Worm (Caenorhabditis elegans): ENCODE results near the gene K03H6.5.

The K03H6.5 gene

DNA sequence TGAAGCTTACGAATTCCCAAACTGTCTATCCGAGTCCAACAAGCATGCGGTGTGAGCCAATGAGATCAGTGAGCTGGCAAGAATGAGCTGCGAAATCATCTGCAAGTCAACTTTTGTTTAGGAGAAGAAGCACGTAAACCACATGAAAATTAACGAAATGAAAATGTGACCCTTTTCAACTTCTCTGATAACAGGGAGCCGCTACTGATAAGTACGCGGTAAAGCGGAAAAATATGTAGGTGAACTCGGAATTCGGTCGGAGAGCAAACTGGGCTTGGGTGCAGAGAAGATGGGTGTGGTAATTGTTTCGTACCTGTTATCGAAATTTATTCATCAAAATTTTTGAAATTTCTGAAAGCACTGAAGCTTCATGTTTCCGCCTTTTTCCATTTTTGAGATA lies 19.7 kb downstream of the K03H6.5 start, which contains the start of gene clec-172:
Gene clec-172, minus strand, starts transcription at position 101 of the 400 bp plus-strand sequence.
- TF ChIP-seq dmd-4 (tag; optimal IDR thresholded peaks at IDR 0.05; ENCODE audit: borderline replicate concordance) = no peak
- no peak for TF ChIP-seq C38D4.7 (GFP tag; optimal IDR thresholded peaks at IDR 0.05)
- no peak for TF ChIP-seq pag-3 (tag; optimal IDR thresholded peaks at IDR 0.05; ENCODE audit: borderline replicate concordance)
- TF ChIP-seq C08G9.2 (tag; optimal IDR thresholded peaks at IDR 0.05) = no peak
- TF ChIP-seq pqm-1 (tag; optimal IDR thresholded peaks at IDR 0.05) = no peak
- no peak for TF ChIP-seq nhr-232 (tag; optimal IDR thresholded peaks at IDR 0.05)
- TF ChIP-seq lin-11 (tag; optimal IDR thresholded peaks at IDR 0.05) = no peak
- TF ChIP-seq K02D7.2 (tag; optimal IDR thresholded peaks at IDR 0.05) = no peak
- TF ChIP-seq hlh-15 (tag; optimal IDR thresholded peaks at IDR 0.05) = no peak

DNA sequence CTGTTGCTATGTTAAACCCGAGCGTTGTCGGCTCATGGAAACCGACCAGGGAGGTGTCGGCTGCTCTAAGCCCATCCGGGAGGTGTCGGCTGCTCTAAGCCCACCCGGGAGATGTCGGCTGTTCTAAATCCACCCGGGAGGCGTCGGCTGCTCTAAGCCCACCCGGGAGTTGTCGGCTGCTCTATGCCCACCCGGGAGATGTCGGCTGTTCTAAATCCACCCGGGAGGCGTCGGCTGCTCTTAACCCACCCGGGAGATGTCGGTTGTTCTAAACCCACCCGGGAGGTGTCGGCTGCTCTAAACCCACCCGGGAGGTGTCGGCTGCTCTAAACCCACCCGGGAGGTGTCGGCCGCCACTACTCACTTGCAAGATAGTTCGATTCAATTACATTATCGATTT lies 20.3 kb downstream of the K03H6.5 start:
- no peak for TF ChIP-seq tbx-7 (tag; optimal IDR thresholded peaks at IDR 0.05)

DNA sequence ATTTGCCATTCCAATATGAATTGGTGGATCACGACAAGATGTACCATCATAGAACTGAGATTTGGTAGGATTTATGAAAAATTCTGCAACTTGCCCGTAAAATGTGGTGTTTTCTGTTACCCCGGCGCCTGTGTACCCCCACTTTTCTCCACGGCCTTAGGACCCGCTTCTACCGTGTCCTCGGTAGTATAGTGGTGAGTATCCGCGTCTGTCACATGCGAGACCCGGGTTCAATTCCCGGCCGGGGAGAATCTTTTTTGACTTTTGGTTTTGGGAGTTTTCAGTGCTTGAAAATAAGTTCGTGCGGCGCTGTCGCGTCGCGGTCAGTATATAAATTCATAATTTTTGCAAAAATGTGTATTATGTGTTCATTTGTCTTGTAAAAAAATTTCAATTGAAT lies 21.8 kb downstream of the K03H6.5 start:
- TF ChIP-seq ceh-34 (tag; optimal IDR thresholded peaks at IDR 0.05) = peak; percentile 4
- no peak for TF ChIP-seq pha-4 (tag; optimal IDR thresholded peaks at IDR 0.05)
- no peak for TF ChIP-seq nfya-1 (tag; optimal IDR thresholded peaks at IDR 0.05)
- no peak for TF ChIP-seq C38D4.7 (GFP tag; optimal IDR thresholded peaks at IDR 0.05)
- no peak for TF ChIP-seq ceh-31 (tag; optimal IDR thresholded peaks at IDR 0.05)
- TF ChIP-seq zip-5 (tag; optimal IDR thresholded peaks at IDR 0.05) = no peak
- TF ChIP-seq ceh-45 (GFP tag; IDR thresholded peaks at IDR 0.05) = no peak
- TF ChIP-seq ztf-16 (tag; optimal IDR thresholded peaks at IDR 0.05) = no peak
- TF ChIP-seq ceh-48 (tag; optimal IDR thresholded peaks at IDR 0.05) = no peak
- no peak for TF ChIP-seq unc-86 (tag; optimal IDR thresholded peaks at IDR 0.05)
- TF ChIP-seq odd-2 (tag; optimal IDR thresholded peaks at IDR 0.05) = no peak
- no peak for TF ChIP-seq ceh-14 (tag; optimal IDR thresholded peaks at IDR 0.05)
- TF ChIP-seq sox-4 (tag; optimal IDR thresholded peaks at IDR 0.05) = peak; percentile 1
- TF ChIP-seq fax-1 (tag; optimal IDR thresholded peaks at IDR 0.05) = no peak
- TF ChIP-seq dmd-4 (tag; optimal IDR thresholded peaks at IDR 0.05; ENCODE audit: borderline replicate concordance) = no peak
- TF ChIP-seq lin-11 (tag; optimal IDR thresholded peaks at IDR 0.05) = no peak
- no peak for TF ChIP-seq ceh-6 (GFP tag; optimal IDR thresholded peaks at IDR 0.05)
- TF ChIP-seq pqm-1 (tag; optimal IDR thresholded peaks at IDR 0.05) = no peak
- no peak for TF ChIP-seq K09A11.1 (tag; optimal IDR thresholded peaks at IDR 0.05; ENCODE audit: insufficient read depth)
- peak; percentile 14 for TF ChIP-seq che-1 (tag; optimal IDR thresholded peaks at IDR 0.05)
- no peak for TF ChIP-seq tbx-7 (tag; optimal IDR thresholded peaks at IDR 0.05)
- no peak for TF ChIP-seq lim-6 (tag; optimal IDR thresholded peaks at IDR 0.05)
- no peak for TF ChIP-seq madf-2 (tag; optimal IDR thresholded peaks at IDR 0.05)
- TF ChIP-seq F13H6.1 (tag; optimal IDR thresholded peaks at IDR 0.05) = no peak
- no peak for TF ChIP-seq elt-2 (tag; optimal IDR thresholded peaks at IDR 0.05)
- TF ChIP-seq hlh-30 (tag; optimal IDR thresholded peaks at IDR 0.05; ENCODE audit: insufficient read depth) = peak; percentile 37
- no peak for TF ChIP-seq unc-55 (GFP tag; optimal IDR thresholded peaks at IDR 0.05)
- TF ChIP-seq unc-3 (GFP tag; conservative IDR thresholded peaks at IDR 0.05) = 0 out of 2 replicates have a peak, but pooled peaks have one; percentile 31
- TF ChIP-seq unc-3 (tag; optimal IDR thresholded peaks at IDR 0.05) = no peak
- TF ChIP-seq mec-3 (tag; optimal IDR thresholded peaks at IDR 0.05; ENCODE audit: borderline replicate concordance) = no peak
- no peak for TF ChIP-seq nhr-11 (tag; optimal IDR thresholded peaks at IDR 0.05)
- TF ChIP-seq unc-42 (tag; optimal IDR thresholded peaks at IDR 0.05) = no peak

DNA sequence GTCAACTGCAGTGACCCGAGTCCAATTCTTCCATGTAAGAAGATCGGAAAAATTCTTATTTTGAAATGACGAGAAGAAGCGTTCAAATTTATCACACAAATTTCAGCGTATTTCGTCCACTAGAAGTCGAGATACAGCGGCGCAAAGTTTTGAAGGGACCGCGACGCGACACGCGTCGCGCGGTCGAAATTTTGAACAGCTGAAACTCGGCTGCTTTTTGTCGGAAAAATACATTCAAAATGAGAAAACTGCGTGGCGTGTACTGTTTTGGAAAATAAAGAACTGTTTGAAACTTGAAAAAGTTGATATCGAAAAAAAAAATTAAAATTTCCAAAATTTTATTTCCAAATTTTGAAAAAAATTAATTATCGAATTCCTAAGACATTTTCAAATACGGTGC lies 23.3 kb downstream of the K03H6.5 start:
- no peak for TF ChIP-seq ets-4 (tag; optimal IDR thresholded peaks at IDR 0.05)
- TF ChIP-seq pros-1 (tag; optimal IDR thresholded peaks at IDR 0.05) = no peak
- TF ChIP-seq che-1 (tag; optimal IDR thresholded peaks at IDR 0.05) = no peak
- TF ChIP-seq pha-2 (tag; optimal IDR thresholded peaks at IDR 0.05) = no peak
- TF ChIP-seq odd-2 (tag; optimal IDR thresholded peaks at IDR 0.05) = no peak
- TF ChIP-seq madf-2 (tag; optimal IDR thresholded peaks at IDR 0.05) = no peak
- TF ChIP-seq ceh-22 (tag; optimal IDR thresholded peaks at IDR 0.05) = no peak
- TF ChIP-seq C38D4.7 (GFP tag; optimal IDR thresholded peaks at IDR 0.05) = no peak
- TF ChIP-seq ceh-6 (GFP tag; optimal IDR thresholded peaks at IDR 0.05) = no peak
- TF ChIP-seq ceh-34 (tag; optimal IDR thresholded peaks at IDR 0.05) = no peak
- no peak for TF ChIP-seq nfya-1 (tag; optimal IDR thresholded peaks at IDR 0.05)
- no peak for TF ChIP-seq syd-9 (tag; optimal IDR thresholded peaks at IDR 0.05)
- TF ChIP-seq nhr-11 (tag; optimal IDR thresholded peaks at IDR 0.05) = no peak
